Fruit fly (Drosophila melanogaster): ENCODE measurements around the gene ear.

The ear gene

DNA sequence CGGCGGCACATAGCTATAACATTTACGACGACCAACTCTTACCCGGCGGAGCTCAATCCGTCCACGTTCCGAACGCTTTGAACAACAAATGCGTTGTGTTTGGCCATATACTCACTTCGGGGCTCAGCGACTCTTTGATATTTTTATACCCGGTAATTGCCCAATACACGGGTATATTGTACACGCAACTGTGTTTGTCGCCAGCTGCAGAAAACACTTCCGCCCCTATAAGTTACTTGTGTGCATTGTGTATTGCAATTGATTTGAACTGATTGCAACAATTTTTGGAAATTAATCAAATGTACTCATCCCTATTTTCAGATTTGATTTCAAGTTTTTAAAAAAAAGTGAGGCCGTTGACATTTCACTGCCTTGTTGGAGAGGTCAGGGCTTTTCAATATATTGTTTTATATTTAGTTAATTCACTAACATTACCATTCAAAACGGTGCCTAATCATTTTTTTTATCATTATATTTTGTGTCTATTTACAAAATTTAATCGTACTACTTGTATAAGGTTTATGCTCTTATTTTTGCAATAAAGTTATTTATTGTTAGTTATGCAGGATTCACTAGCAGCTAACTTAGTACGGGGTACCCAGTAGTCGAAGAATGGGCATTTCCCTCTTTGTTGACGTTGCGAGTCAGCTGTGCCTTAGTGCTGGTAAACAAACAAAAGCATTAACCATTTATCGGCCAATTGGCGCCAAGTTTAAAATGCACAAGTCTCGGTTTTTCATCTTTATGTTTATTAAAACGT lies 22.6 kb downstream of the ear start, which contains the start of gene Nagk (continued):
- TF ChIP-seq Chrac-16 (GFP tag; optimal IDR thresholded peaks at IDR 0.05) (peak; percentile 62), sd (tag; optimal IDR thresholded peaks at IDR 0.05) (no peak), CG6272 (GFP tag; IDR thresholded peaks at IDR 0.05) (no peak), crol (GFP tag; IDR thresholded peaks at IDR 0.05) (no peak), CG10462 (GFP tag; optimal IDR thresholded peaks at IDR 0.05) (no peak), oc (tag; optimal IDR thresholded peaks at IDR 0.05) (no peak), CG6175 (GFP tag; IDR thresholded peaks at IDR 0.05) (no peak), gem (tag; optimal IDR thresholded peaks at IDR 0.05) (peak; percentile 73), CG11093 (GFP tag; IDR thresholded peaks at IDR 0.05) (no peak), CG6254 (GFP tag; optimal IDR thresholded peaks at IDR 0.05) (no peak), Xrp1 (GFP tag; IDR thresholded peaks at IDR 0.05) (0 out of 2 replicates have a peak, but pooled peaks have one; percentile 25), Jarid2 (GFP tag; optimal IDR thresholded peaks at IDR 0.05) (peak; percentile 59), CG3838 (GFP tag; optimal IDR thresholded peaks at IDR 0.05) (no peak), CG17361 (GFP tag; IDR thresholded peaks at IDR 0.05) (peak; percentile 88), gce (GFP tag; IDR thresholded peaks at IDR 0.05) (no peak), pros (GFP tag; optimal IDR thresholded peaks at IDR 0.05) (no peak), dysf (GFP tag; IDR thresholded peaks at IDR 0.05) (peak; percentile 34; the same call in 2 of the 3 replicates), h (optimal IDR thresholded peaks at IDR 0.05) (no peak), zen2 (GFP tag; IDR thresholded peaks at IDR 0.05; ENCODE audit: partially characterized antibody) (no peak), CG4820 (GFP tag; optimal IDR thresholded peaks at IDR 0.05) (peak; percentile 53), CG11504 (tag; optimal IDR thresholded peaks at IDR 0.05) (peak; percentile 76), ttk (GFP tag; IDR thresholded peaks at IDR 0.05) (no peak), stwl (tag; optimal IDR thresholded peaks at IDR 0.05) (no peak), CG4328 (GFP tag; optimal IDR thresholded peaks at IDR 0.05) (peak; percentile 59), lbe (GFP tag; optimal IDR thresholded peaks at IDR 0.05) (peak; percentile 55), ERR (GFP tag; optimal IDR thresholded peaks at IDR 0.05) (no peak), Ravus (GFP tag; IDR thresholded peaks at IDR 0.05) (no peak), CG16863 (GFP tag; optimal IDR thresholded peaks at IDR 0.05) (peak; percentile 60), CG7963 (GFP tag; IDR thresholded peaks at IDR 0.05; ENCODE audit: partially characterized antibody) (no peak), pzg (GFP tag; optimal IDR thresholded peaks at IDR 0.05) (peak; percentile 34), CG1024 (GFP tag; IDR thresholded peaks at IDR 0.05) (peak; percentile 22; the same call in 1 of the 2 replicates), rib (GFP tag; IDR thresholded peaks at IDR 0.05) (0 out of 2 replicates have a peak, but pooled peaks have one; percentile 22), CG14965 (GFP tag; optimal IDR thresholded peaks at IDR 0.05; ENCODE audit: borderline replicate concordance) (no peak), CG17328 (GFP tag; IDR thresholded peaks at IDR 0.05) (peak; percentile 56), bsh (GFP tag; optimal IDR thresholded peaks at IDR 0.05) (peak; percentile 24 to 41), CG17612 (GFP tag; IDR thresholded peaks at IDR 0.05) (no peak), CG43689 (GFP tag; IDR thresholded peaks at IDR 0.05) (0 out of 2 replicates have a peak, but pooled peaks have one; percentile 11), Dfd (GFP tag; optimal IDR thresholded peaks at IDR 0.05) (no peak), mirr (GFP tag; optimal IDR thresholded peaks at IDR 0.05) (peak; percentile 31), slou (GFP tag; optimal IDR thresholded peaks at IDR 0.05) (peak; percentile 4), cwo (GFP tag; optimal IDR thresholded peaks at IDR 0.05) (peak; percentile 56), CG8089 (GFP tag; optimal IDR thresholded peaks at IDR 0.05) (peak; percentile 19), Nf-YB (GFP tag; optimal IDR thresholded peaks at IDR 0.05) (peak; percentile 46), bab2 (GFP tag; optimal IDR thresholded peaks at IDR 0.05) (peak; percentile 44), CG30403 (GFP tag; optimal IDR thresholded peaks at IDR 0.05) (peak; percentile 77), CG10366 (GFP tag; IDR thresholded peaks at IDR 0.05) (peak; percentile 29; the same call in 1 of the 2 replicates), CG1792 (GFP tag; optimal IDR thresholded peaks at IDR 0.05) (peak; percentile 37), CG11696 (GFP tag; IDR thresholded peaks at IDR 0.05) (peak; percentile 19; the same call in 1 of the 2 replicates), CG31365 (tag; optimal IDR thresholded peaks at IDR 0.05) (no peak), sim (GFP tag; IDR thresholded peaks at IDR 0.05) (no peak)
